Worm (Caenorhabditis elegans): ENCODE data around the gene F42A9.17.

F42A9.17 gene

ce11 chrIV:8618698-8619097 lies 7.0 kb upstream of the F42A9.17 start, which contains the start of gene F42A9.8:
Gene F42A9.8, minus strand, starts transcription at chrIV:8618785.
- TF ChIP-seq fkh-2 (tag; optimal IDR thresholded peaks at IDR 0.05) (no peak), elt-2 (tag; optimal IDR thresholded peaks at IDR 0.05) (no peak), pha-4 (tag; optimal IDR thresholded peaks at IDR 0.05) (peak; percentile 40), nfya-1 (tag; optimal IDR thresholded peaks at IDR 0.05; ENCODE audit: insufficient read depth) (peak; percentile 31), lin-39 (tag; optimal IDR thresholded peaks at IDR 0.05) (no peak), nhr-77 (tag; optimal IDR thresholded peaks at IDR 0.05) (no peak), ztf-4 (tag; optimal IDR thresholded peaks at IDR 0.05) (no peak), ZK546.5 (tag; optimal IDR thresholded peaks at IDR 0.05) (no peak), nhr-28 (tag; optimal IDR thresholded peaks at IDR 0.05) (no peak), hmg-11 (tag; optimal IDR thresholded peaks at IDR 0.05) (no peak), tbx-2 (tag; optimal IDR thresholded peaks at IDR 0.05) (no peak), lin-15B (tag; optimal IDR thresholded peaks at IDR 0.05) (peak; percentile 13), ceh-28 (tag; optimal IDR thresholded peaks at IDR 0.05) (no peak), ceh-9 (tag; optimal IDR thresholded peaks at IDR 0.05) (no peak), daf-12 (tag; optimal IDR thresholded peaks at IDR 0.05) (no peak), nhr-76 (tag; optimal IDR thresholded peaks at IDR 0.05) (no peak)

- TF ChIP-seq nhr-237 (tag; optimal IDR thresholded peaks at IDR 0.05), result no peak
- TF ChIP-seq lsy-12 (tag; optimal IDR thresholded peaks at IDR 0.05), result no peak
- no peak for TF ChIP-seq elt-3 (tag; optimal IDR thresholded peaks at IDR 0.05)
- TF ChIP-seq ceh-9 (tag; optimal IDR thresholded peaks at IDR 0.05), result no peak
- TF ChIP-seq ceh-28 (tag; optimal IDR thresholded peaks at IDR 0.05), result no peak
- TF ChIP-seq nhr-23 (tag; optimal IDR thresholded peaks at IDR 0.05), result no peak
- TF ChIP-seq fos-1 (tag; optimal IDR thresholded peaks at IDR 0.05), result no peak
- no peak for TF ChIP-seq elt-2 (tag; optimal IDR thresholded peaks at IDR 0.05)
- TF ChIP-seq pha-4 (tag; optimal IDR thresholded peaks at IDR 0.05), result no peak
- TF ChIP-seq ceh-16 (tag; optimal IDR thresholded peaks at IDR 0.05), result no peak
Observed at ce11 chrIV:8617047-8617446, 5.3 kb upstream of the F42A9.17 start, which contains the start of the genes F42A9.7 and F42A9.3. Gene F42A9.7, minus strand, starts transcription at chrIV:8617147. Gene F42A9.3, plus strand, starts transcription at chrIV:8617260.

ce11 chrIV:8615314-8615713 lies 3.6 kb upstream of the F42A9.17 start:
- TF ChIP-seq ceh-9 (tag; optimal IDR thresholded peaks at IDR 0.05), result no peak
- TF ChIP-seq fkh-10 (GFP tag; optimal IDR thresholded peaks at IDR 0.05), result no peak

ce11 chrIV:8614680-8615079 lies 2.9 kb upstream of the F42A9.17 start, which contains the start of gene cyp-33E3:
Gene cyp-33E3, plus strand, starts transcription at chrIV:8614995.
- TF ChIP-seq ceh-28 (tag; optimal IDR thresholded peaks at IDR 0.05) (no peak), elt-2 (tag; optimal IDR thresholded peaks at IDR 0.05) (peak; percentile 17)

ce11 chrIV:8608934-8609333 lies 2.8 kb downstream of the F42A9.17 start, which contains the start of gene F42A9.6:
Gene F42A9.6, plus strand, starts transcription at chrIV:8609234.
- TF ChIP-seq mml-1 (tag; optimal IDR thresholded peaks at IDR 0.05) (no peak), nhr-25 (tag; optimal IDR thresholded peaks at IDR 0.05) (no peak), elt-3 (tag; optimal IDR thresholded peaks at IDR 0.05) (no peak), unc-39 (tag; optimal IDR thresholded peaks at IDR 0.05) (no peak), ama-1 (optimal IDR thresholded peaks at IDR 0.05) (no peak), ztf-11 (tag; optimal IDR thresholded peaks at IDR 0.05) (no peak), ZK546.5 (tag; optimal IDR thresholded peaks at IDR 0.05) (no peak), egl-27 (tag; optimal IDR thresholded peaks at IDR 0.05) (no peak), eor-1 (tag; optimal IDR thresholded peaks at IDR 0.05) (no peak), ceh-9 (tag; optimal IDR thresholded peaks at IDR 0.05) (no peak), fkh-2 (tag; optimal IDR thresholded peaks at IDR 0.05) (no peak), nhr-77 (tag; optimal IDR thresholded peaks at IDR 0.05) (no peak), elt-1 (tag; optimal IDR thresholded peaks at IDR 0.05) (no peak)

- TF ChIP-seq elt-3 (tag; optimal IDR thresholded peaks at IDR 0.05) (no peak), unc-39 (tag; optimal IDR thresholded peaks at IDR 0.05) (no peak), nhr-12 (tag; optimal IDR thresholded peaks at IDR 0.05) (no peak), fos-1 (tag; optimal IDR thresholded peaks at IDR 0.05) (no peak), mdl-1 (tag; optimal IDR thresholded peaks at IDR 0.05) (no peak), elt-1 (tag; optimal IDR thresholded peaks at IDR 0.05) (peak; percentile 63)
Observed at ce11 chrIV:8608204-8608603, 3.5 kb downstream of the F42A9.17 start.

Data from whole organism, L3 larva.